Worm (Caenorhabditis elegans) whole organism, midembryonic: Measurements from ENCODE around the gene lgc-23.

Experiments
- cog-1 ChIP-seq: sonication (generic microtip); optimal IDR thresholded peaks from 2 replicates; lab custom pipeline; 2016; ENCODE audit warnings: missing genetic modification characterization, missing compliant biosample characterization
- flt-1 ChIP-seq: fragments of 200-800 bp; sonication (Bioruptor generic); IDR thresholded peaks from 2 replicates; pipeline ENCODE4 v1.3.6; 2022; ENCODE audit warnings: missing genetic modification characterization, missing compliant biosample characterization
- klf-2 ChIP-seq: fragments of 200-800 bp; sonication (Bioruptor generic); conservative IDR thresholded peaks from 2 replicates; pipeline ENCODE4 v1.3.6; 2022; ENCODE audit warnings: missing genetic modification reagents, missing genetic modification characterization, missing compliant biosample characterization
- med-1 ChIP-seq: sonication (generic microtip); optimal IDR thresholded peaks from 2 replicates; lab custom pipeline; 2017; ENCODE audit warnings: missing genetic modification characterization, mild to moderate bottlenecking, missing compliant biosample characterization, antibody characterized with exemption, missing genetic modification reagents; ENCODE audit not compliant: insufficient read depth
- ref-1 ChIP-seq: fragments of 200-800 bp; sonication (Bioruptor generic); conservative IDR thresholded peaks from 2 replicates; pipeline ENCODE4 v1.3.6; 2022; ENCODE audit warnings: missing genetic modification reagents, missing genetic modification characterization, missing compliant biosample characterization
- tab-1 ChIP-seq: fragments of 200-800 bp; sonication (Bioruptor generic); IDR thresholded peaks from 2 replicates; pipeline ENCODE4 v1.3.6; 2022; ENCODE audit warnings: missing genetic modification characterization, missing compliant biosample characterization
- ztf-23 ChIP-seq: fragments of 200-800 bp; sonication (Bioruptor generic); IDR thresholded peaks from 2 replicates; pipeline ENCODE4 v1.3.6; 2022; ENCODE audit warnings: missing genetic modification reagents, missing genetic modification characterization, missing compliant biosample characterization
- ztf-29 ChIP-seq: fragments of 200-800 bp; sonication (Bioruptor generic); IDR thresholded peaks from 2 replicates; pipeline ENCODE4 v1.3.6; 2022; ENCODE audit warnings: missing genetic modification reagents, missing genetic modification characterization, missing compliant biosample characterization

DNA sequence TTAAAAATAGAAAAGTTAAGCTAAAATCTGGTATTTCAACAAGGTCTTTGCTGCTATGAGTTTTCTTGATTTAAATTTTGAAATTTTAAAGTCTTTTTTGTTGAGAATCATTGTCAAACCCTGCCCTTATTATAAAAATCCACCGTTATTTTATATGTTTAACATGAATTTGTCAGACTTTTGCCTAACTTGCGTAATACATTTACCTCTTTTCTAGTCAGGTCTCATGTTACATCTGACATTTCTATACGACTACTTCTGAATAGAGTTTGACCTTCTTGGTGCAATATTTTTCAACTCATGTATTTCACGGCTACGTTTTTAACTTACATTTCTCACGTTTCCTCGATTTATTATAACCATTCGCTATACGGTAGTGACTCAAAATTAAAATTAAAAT is 49.0 kb downstream of the lgc-23 start, which contains the start of gene lgc-15:
- TF ChIP-seq klf-2 (GFP tag; lab: Robert Waterston, UW), result no peak
- no peak for TF ChIP-seq ref-1
- TF ChIP-seq ztf-29, result no peak
- TF ChIP-seq tab-1, result no peak
- TF ChIP-seq flt-1, result no peak
- no peak for TF ChIP-seq ztf-23 (GFP tag; lab: Robert Waterston, UW)
- TF ChIP-seq med-1, result no peak
- TF ChIP-seq cog-1 (tag; lab: Kevin White, UChicago), result no peak
